Fruit fly (Drosophila melanogaster): ENCODE measurements around the gene CG14785.

DNA sequence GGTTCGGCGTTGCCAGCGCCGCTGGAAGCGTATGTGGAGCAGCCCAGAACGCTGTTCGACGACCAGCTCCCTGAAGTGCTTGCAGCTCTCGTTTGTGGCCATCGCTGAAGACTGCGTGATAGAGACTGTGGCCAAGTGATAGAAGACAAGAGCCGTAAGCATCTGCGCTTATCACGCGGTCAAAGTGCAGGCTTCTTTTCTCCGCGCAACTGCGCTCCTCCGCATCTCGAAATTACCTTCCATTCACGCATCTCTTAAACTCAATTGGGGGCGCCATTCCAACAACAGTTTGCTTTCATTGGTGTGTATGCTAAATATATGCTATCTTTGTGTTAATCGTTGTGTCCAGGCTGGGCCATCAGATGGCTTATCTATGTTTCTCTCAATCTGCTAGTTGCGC lies 4.7 kb upstream of the CG14785 start, which contains the start of gene CG14787:
- TF ChIP-seq CG8765 (GFP tag; IDR thresholded peaks at IDR 0.05) (no peak), esg (GFP tag; conservative IDR thresholded peaks at IDR 0.05) (no peak), Bteb2 (GFP tag; optimal IDR thresholded peaks at IDR 0.05) (no peak), D19B (GFP tag; optimal IDR thresholded peaks at IDR 0.05) (no peak), Meics (GFP tag; optimal IDR thresholded peaks at IDR 0.05) (no peak), Taf1 (GFP tag; IDR thresholded peaks at IDR 0.05) (no peak), usp (GFP tag; optimal IDR thresholded peaks at IDR 0.05) (no peak), sim (GFP tag; IDR thresholded peaks at IDR 0.05) (no peak), CG10267 (tag; optimal IDR thresholded peaks at IDR 0.05) (no peak)

Data from whole organism, embryonic.